Fruit fly (Drosophila melanogaster) whole organism, embryonic: ENCODE measurements around the gene AstA-R1.

Experiments
- Atf-2 ChIP-seq: fragments of 200-800 bp; sonication (Bioruptor generic); optimal IDR thresholded peaks from 2 replicates; lab custom pipeline; 2016; ENCODE audit warnings: missing biosample characterization, missing genetic modification characterization
- Bdp1 ChIP-seq: fragments of 200-800 bp; sonication (Bioruptor generic); optimal IDR thresholded peaks from 3 replicates; lab custom pipeline; 2016; ENCODE audit warnings: missing biosample characterization, missing genetic modification characterization
- CG10274 ChIP-seq: fragments of 200-800 bp; sonication (Bioruptor generic); optimal IDR thresholded peaks from 3 replicates; lab custom pipeline; 2017; ENCODE audit warnings: missing biosample characterization, mild to moderate bottlenecking, missing genetic modification characterization
- CG10565 ChIP-seq: fragments of 200-800 bp; sonication (Bioruptor generic); optimal IDR thresholded peaks from 3 replicates; lab custom pipeline; 2016; ENCODE audit warnings: missing biosample characterization, mild to moderate bottlenecking, missing genetic modification characterization
- CG11085 ChIP-seq: fragments of 200-800 bp; sonication (Bioruptor generic); IDR thresholded peaks from 2 replicates; pipeline ENCODE4 v1.3.6; 2022; ENCODE audit warnings: missing biosample characterization, missing genetic modification characterization
- CG11504 ChIP-seq: fragments of 200-800 bp; sonication (Bioruptor generic); optimal IDR thresholded peaks from 3 replicates; lab custom pipeline; 2019; ENCODE audit warnings: missing biosample characterization, mild to moderate bottlenecking, missing genetic modification characterization, moderate library complexity
- CG12299 ChIP-seq: fragments of 200-800 bp; sonication (Bioruptor generic); optimal IDR thresholded peaks from 2 replicates; lab custom pipeline; 2018; ENCODE audit warnings: missing biosample characterization, mild to moderate bottlenecking, missing genetic modification characterization
- CG13894 ChIP-seq: fragments of 200-800 bp; sonication (Bioruptor generic); optimal IDR thresholded peaks from 3 replicates; lab custom pipeline; 2018; ENCODE audit warnings: missing biosample characterization, mild to moderate bottlenecking, missing genetic modification characterization, moderate library complexity
- CG15073 ChIP-seq: fragments of 200-800 bp; sonication (Bioruptor generic); optimal IDR thresholded peaks from 2 replicates; lab custom pipeline; 2016; ENCODE audit warnings: missing biosample characterization, missing genetic modification characterization
- CG15601 ChIP-seq: fragments of 200-800 bp; sonication (Bioruptor generic); optimal IDR thresholded peaks from 3 replicates; lab custom pipeline; 2019; ENCODE audit warnings: missing biosample characterization, mild to moderate bottlenecking, missing genetic modification characterization, moderate library complexity
- CG17186 ChIP-seq: fragments of 200-800 bp; sonication (Bioruptor generic); optimal IDR thresholded peaks from 3 replicates; lab custom pipeline; 2017; ENCODE audit warnings: missing biosample characterization, missing genetic modification reagents, missing genetic modification characterization
- CG2129 ChIP-seq: fragments of 200-800 bp; sonication (Bioruptor generic); IDR thresholded peaks from 2 replicates; pipeline ENCODE4 v1.3.6; 2022; ENCODE audit warnings: missing biosample characterization, missing genetic modification characterization; ENCODE audit not compliant: partially characterized antibody
- CG30403 ChIP-seq: fragments of 200-800 bp; sonication (Bioruptor generic); optimal IDR thresholded peaks from 3 replicates; lab custom pipeline; 2016; ENCODE audit warnings: missing biosample characterization, missing genetic modification characterization
- CG31224 ChIP-seq: fragments of 200-800 bp; sonication (Bioruptor generic); IDR thresholded peaks from 2 replicates; pipeline ENCODE4 v1.3.6; 2022; ENCODE audit warnings: missing biosample characterization, missing genetic modification characterization
- CG4424 ChIP-seq: fragments of 200-800 bp; sonication (Bioruptor generic); optimal IDR thresholded peaks from 3 replicates; lab custom pipeline; 2016; ENCODE audit warnings: missing biosample characterization, missing genetic modification characterization
- CG7357 ChIP-seq: fragments of 200-800 bp; sonication (Bioruptor generic); IDR thresholded peaks from 3 replicates; pipeline ENCODE4 v1.3.6; 2022; ENCODE audit warnings: missing biosample characterization, missing genetic modification characterization
- Camta ChIP-seq: fragments of 200-800 bp; sonication (Bioruptor generic); optimal IDR thresholded peaks from 2 replicates; lab custom pipeline; 2016; ENCODE audit warnings: missing biosample characterization, missing genetic modification characterization
- CoRest ChIP-seq: fragments of 200-800 bp; sonication (Bioruptor generic); optimal IDR thresholded peaks from 3 replicates; lab custom pipeline; 2018; ENCODE audit warnings: missing biosample characterization, mild to moderate bottlenecking, missing genetic modification characterization, moderate library complexity
- Dek ChIP-seq: fragments of 200-800 bp; sonication (Bioruptor generic); optimal IDR thresholded peaks from 3 replicates; lab custom pipeline; 2019; ENCODE audit warnings: missing biosample characterization, mild to moderate bottlenecking, missing genetic modification characterization, moderate library complexity
- Drgx ChIP-seq: fragments of 200-800 bp; sonication (Bioruptor generic); IDR thresholded peaks from 2 replicates; pipeline ENCODE4 v1.3.6; 2022; ENCODE audit warnings: missing biosample characterization, missing genetic modification characterization
- Hsf ChIP-seq: fragments of 200-800 bp; sonication (Bioruptor generic); optimal IDR thresholded peaks from 3 replicates; lab custom pipeline; 2016; ENCODE audit warnings: missing biosample characterization, missing genetic modification characterization
- Mes4 ChIP-seq: fragments of 200-800 bp; sonication (Bioruptor generic); optimal IDR thresholded peaks from 2 replicates; lab custom pipeline; 2016; ENCODE audit warnings: missing biosample characterization, missing genetic modification characterization
- NFAT ChIP-seq: fragments of 200-800 bp; sonication (Bioruptor generic); IDR thresholded peaks from 2 replicates; pipeline ENCODE4 v1.3.6; 2022; ENCODE audit warnings: missing biosample characterization, missing genetic modification characterization
- Poxn ChIP-seq: fragments of 200-800 bp; sonication (Bioruptor generic); IDR thresholded peaks from 2 replicates; pipeline ENCODE4 v1.3.6; 2022; ENCODE audit warnings: missing biosample characterization, missing genetic modification characterization
- Ptx1 ChIP-seq: fragments of 200-800 bp; sonication (Bioruptor generic); IDR thresholded peaks from 2 replicates; pipeline ENCODE4 v1.3.6; 2022; ENCODE audit warnings: missing biosample characterization, missing genetic modification characterization
- Ravus ChIP-seq: fragments of 200-800 bp; sonication (Bioruptor generic); IDR thresholded peaks from 2 replicates; pipeline ENCODE4 v1.3.6; 2022; ENCODE audit warnings: missing biosample characterization, missing genetic modification characterization
- Tbp ChIP-seq: fragments of >200 bp; optimal IDR thresholded peaks from 2 replicates; lab custom pipeline; 2018; ENCODE audit warnings: missing biosample characterization, missing genetic modification characterization
- bigmax ChIP-seq: fragments of 200-800 bp; sonication (Bioruptor generic); optimal IDR thresholded peaks from 2 replicates; lab custom pipeline; 2018; ENCODE audit warnings: missing biosample characterization, mild to moderate bottlenecking, missing genetic modification characterization
- chif ChIP-seq, 2 experiments: fragments of 200-800 bp; sonication (Bioruptor generic); optimal IDR thresholded peaks; 3 replicates each; lab custom pipeline; 2016; ENCODE audit warnings: missing biosample characterization in 2 of 2, missing genetic modification characterization in 2 of 2
- chn ChIP-seq: fragments of 200-800 bp; sonication (Bioruptor generic); optimal IDR thresholded peaks from 2 replicates; lab custom pipeline; 2016; ENCODE audit warnings: missing biosample characterization, missing genetic modification characterization
- fd96Cb ChIP-seq: fragments of 200-800 bp; sonication (Bioruptor generic); optimal IDR thresholded peaks from 2 replicates; lab custom pipeline; 2018; ENCODE audit warnings: missing biosample characterization, mild to moderate bottlenecking, missing genetic modification characterization, moderate library complexity
- gt ChIP-seq: fragments of 200-800 bp; sonication (Bioruptor generic); IDR thresholded peaks from 2 replicates; pipeline ENCODE4 v1.3.6; 2022; ENCODE audit warnings: missing biosample characterization, missing genetic modification characterization
- lmd ChIP-seq: fragments of 200-800 bp; sonication (Bioruptor generic); IDR thresholded peaks from 2 replicates; pipeline ENCODE4 v1.3.6; 2022; ENCODE audit warnings: missing biosample characterization, missing genetic modification characterization
- mld ChIP-seq: fragments of 200-800 bp; sonication (Bioruptor generic); IDR thresholded peaks from 3 replicates; pipeline ENCODE4 v1.3.6; 2022; ENCODE audit warnings: missing biosample characterization, missing genetic modification characterization; ENCODE audit not compliant: partially characterized antibody
- oc ChIP-seq: fragments of 200-800 bp; sonication (Bioruptor generic); optimal IDR thresholded peaks from 2 replicates; lab custom pipeline; 2018; ENCODE audit warnings: missing biosample characterization, mild to moderate bottlenecking, missing genetic modification characterization, moderate library complexity
- org-1 ChIP-seq: fragments of 200-800 bp; sonication (Bioruptor generic); optimal IDR thresholded peaks from 2 replicates; lab custom pipeline; 2017; ENCODE audit warnings: missing biosample characterization, missing genetic modification characterization
- pb ChIP-seq: fragments of 200-800 bp; sonication (Bioruptor generic); optimal IDR thresholded peaks from 3 replicates; lab custom pipeline; 2016; ENCODE audit warnings: missing biosample characterization, missing genetic modification characterization
- phol ChIP-seq: fragments of 200-800 bp; sonication (Bioruptor generic); optimal IDR thresholded peaks from 3 replicates; lab custom pipeline; 2018; ENCODE audit warnings: missing biosample characterization, mild to moderate bottlenecking, missing genetic modification characterization, moderate library complexity
- pros ChIP-seq: fragments of 200-800 bp; sonication (Bioruptor generic); optimal IDR thresholded peaks from 3 replicates; lab custom pipeline; 2019; ENCODE audit warnings: missing biosample characterization, mild to moderate bottlenecking, missing genetic modification characterization, moderate library complexity
- ro ChIP-seq: fragments of 200-800 bp; sonication (Bioruptor generic); IDR thresholded peaks from 2 replicates; pipeline ENCODE4 v1.3.6; 2022; ENCODE audit warnings: missing biosample characterization, missing genetic modification characterization
- row ChIP-seq: fragments of 200-800 bp; sonication (Bioruptor generic); IDR thresholded peaks from 3 replicates; pipeline ENCODE4 v1.3.6; 2022; ENCODE audit warnings: missing biosample characterization, missing genetic modification characterization
- salm ChIP-seq: fragments of 200-800 bp; sonication (Bioruptor generic); optimal IDR thresholded peaks from 2 replicates; lab custom pipeline; 2018; ENCODE audit warnings: missing biosample characterization, mild to moderate bottlenecking, missing genetic modification characterization
- sens-2 ChIP-seq: fragments of 200-800 bp; sonication (Bioruptor generic); IDR thresholded peaks from 2 replicates; pipeline ENCODE4 v1.3.6; 2022; ENCODE audit warnings: missing biosample characterization, missing genetic modification characterization
- sim ChIP-seq: fragments of 200-800 bp; sonication (Bioruptor generic); IDR thresholded peaks from 2 replicates; pipeline ENCODE4 v1.3.6; 2022; ENCODE audit warnings: missing biosample characterization, missing genetic modification characterization
- so ChIP-seq: fragments of 200-800 bp; sonication (Bioruptor generic); IDR thresholded peaks from 3 replicates; pipeline ENCODE4 v1.3.6; 2022; ENCODE audit warnings: missing biosample characterization, missing genetic modification characterization
- ssp ChIP-seq: fragments of 200-800 bp; sonication (Bioruptor generic); IDR thresholded peaks from 2 replicates; pipeline ENCODE4 v1.3.6; 2022; ENCODE audit warnings: missing biosample characterization, missing genetic modification characterization
- sug ChIP-seq: fragments of 200-800 bp; optimal IDR thresholded peaks from 2 replicates; lab custom pipeline; 2019; ENCODE audit warnings: missing biosample characterization, mild to moderate bottlenecking, missing genetic modification characterization, moderate library complexity
- tll ChIP-seq, 2 experiments: fragments of 200-800 bp in 1 of 2; fragments of >200 bp in 1 of 2; sonication (Bioruptor generic) in 1 of 2; optimal IDR thresholded peaks; 2 replicates each; lab custom pipeline; 2017 to 2019; ENCODE audit warnings: missing biosample characterization in 2 of 2, missing genetic modification characterization in 2 of 2, mild to moderate bottlenecking in 1 of 2, moderate library complexity in 1 of 2
- tup ChIP-seq: fragments of 200-800 bp; sonication (Bioruptor generic); optimal IDR thresholded peaks from 2 replicates; lab custom pipeline; 2016; ENCODE audit warnings: missing biosample characterization, mild to moderate bottlenecking, missing genetic modification characterization, moderate library complexity
- vnd ChIP-seq: fragments of 200-800 bp; sonication (Bioruptor generic); IDR thresholded peaks from 3 replicates; pipeline ENCODE4 v1.3.6; 2022; ENCODE audit warnings: missing biosample characterization, missing genetic modification characterization; ENCODE audit not compliant: partially characterized antibody
- wek ChIP-seq: fragments of 200-800 bp; sonication (Bioruptor generic); optimal IDR thresholded peaks from 3 replicates; lab custom pipeline; 2018; ENCODE audit warnings: missing biosample characterization, mild to moderate bottlenecking, missing genetic modification characterization, moderate library complexity
- zf30C ChIP-seq: fragments of 200-800 bp; sonication (Bioruptor generic); optimal IDR thresholded peaks from 3 replicates; lab custom pipeline; 2018; ENCODE audit warnings: missing biosample characterization, mild to moderate bottlenecking, missing genetic modification characterization

Gene AstA-R1

DNA sequence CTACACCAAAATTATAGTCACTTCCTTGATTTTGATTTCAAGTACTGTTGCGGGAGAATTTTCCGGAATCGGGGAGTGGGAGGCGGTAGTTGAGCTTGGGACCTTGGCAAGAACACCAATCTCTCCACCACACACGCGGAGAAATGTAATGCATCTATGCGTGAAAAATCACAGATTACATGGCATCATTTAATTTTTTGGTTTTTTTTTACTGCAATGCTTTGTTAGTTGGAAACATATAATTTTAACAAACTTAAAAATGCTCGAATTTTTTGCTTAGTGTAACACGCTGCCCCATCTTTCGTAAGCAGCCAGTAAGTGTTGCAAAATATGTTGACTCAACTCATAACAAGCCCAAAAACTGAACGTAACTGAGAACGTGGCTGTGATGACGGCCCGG is 25.8 kb upstream of the AstA-R1 start (continued):
- TF ChIP-seq mld (GFP tag; lab: Robert Waterston, UW) = no peak
- peak; percentile 41; the same call in 1 of the 2 replicates for TF ChIP-seq lmd (GFP tag; lab: Robert Waterston, UW)
- no peak for TF ChIP-seq sens-2
- TF ChIP-seq tll (GFP tag; optimal IDR thresholded peaks at IDR 0.05; lab: Kevin White, UChicago) = no peak
- TF ChIP-seq tup (GFP tag; lab: Kevin White, UChicago) = no peak
- TF ChIP-seq zf30C = no peak
- TF ChIP-seq pros (GFP tag; lab: Kevin White, UChicago) = no peak
- peak; percentile 19 for TF ChIP-seq CG30403
- no peak for TF ChIP-seq vnd (GFP tag; lab: Robert Waterston, UW)
- TF ChIP-seq gt = no peak
- TF ChIP-seq CG10565 = no peak
- peak; percentile 3 for TF ChIP-seq phol (tag; lab: Kevin White, UChicago)
- TF ChIP-seq CG13894 = no peak
- TF ChIP-seq Ptx1 (GFP tag; lab: Robert Waterston, UW) = peak; percentile 20; the same call in 1 of the 2 replicates
- no peak for TF ChIP-seq CG31224 (GFP tag; lab: Robert Waterston, UW)
- TF ChIP-seq CG11085 (GFP tag; lab: Robert Waterston, UW) = no peak
- TF ChIP-seq CoRest (tag; lab: Kevin White, UChicago) = no peak
- no peak for TF ChIP-seq wek (GFP tag; lab: Kevin White, UChicago)
- TF ChIP-seq CG11504 (tag; lab: Kevin White, UChicago) = peak; percentile 53
- TF ChIP-seq row (GFP tag; lab: Robert Waterston, UW) = peak; percentile 59; the same call in 2 of the 3 replicates
- TF ChIP-seq Tbp (GFP tag; lab: Kevin White, UChicago) = no peak
- peak; percentile 11 for TF ChIP-seq fd96Cb (tag; lab: Kevin White, UChicago)
- TF ChIP-seq org-1 (GFP tag; lab: Kevin White, UChicago) = peak; percentile 7
- no peak for TF ChIP-seq CG2129 (GFP tag; lab: Robert Waterston, UW)
- no peak for TF ChIP-seq CG15073
- no peak for TF ChIP-seq Poxn
- TF ChIP-seq Camta (GFP tag; lab: Kevin White, UChicago) = no peak
- TF ChIP-seq chif (GFP tag; optimal IDR thresholded peaks at IDR 0.05; lab: Kevin White, UChicago) = no peak
- TF ChIP-seq ssp (GFP tag; lab: Robert Waterston, UW) = no peak
- no peak for TF ChIP-seq CG17186 (GFP tag; lab: Kevin White, UChicago)
- TF ChIP-seq oc (tag; lab: Kevin White, UChicago) = no peak
- no peak for TF ChIP-seq salm (tag; lab: Kevin White, UChicago)
- no peak for TF ChIP-seq Atf-2 (GFP tag; lab: Kevin White, UChicago)
- no peak for TF ChIP-seq pb
- no peak for TF ChIP-seq bigmax (GFP tag; lab: Kevin White, UChicago)
- TF ChIP-seq CG4424 (GFP tag; lab: Kevin White, UChicago) = no peak
- peak; percentile 9 for TF ChIP-seq chn (GFP tag; lab: Kevin White, UChicago)
- TF ChIP-seq ro (GFP tag; lab: Robert Waterston, UW) = no peak
- no peak for TF ChIP-seq sug (tag; lab: Kevin White, UChicago)
- TF ChIP-seq CG12299 (tag; lab: Kevin White, UChicago) = no peak
- TF ChIP-seq so (GFP tag; lab: Robert Waterston, UW) = no peak
- TF ChIP-seq CG7357 = no peak
- no peak for TF ChIP-seq CG10274 (GFP tag; lab: Kevin White, UChicago)
- no peak for TF ChIP-seq Drgx (GFP tag; lab: Robert Waterston, UW)
- TF ChIP-seq Mes4 (GFP tag; lab: Kevin White, UChicago) = no peak
- no peak for TF ChIP-seq Dek (tag; lab: Kevin White, UChicago)
- no peak for TF ChIP-seq NFAT (GFP tag; lab: Robert Waterston, UW)
- TF ChIP-seq Hsf (GFP tag; lab: Kevin White, UChicago) = no peak
- no peak for TF ChIP-seq Ravus (GFP tag; lab: Robert Waterston, UW)
- no peak for TF ChIP-seq CG15601 (tag; lab: Kevin White, UChicago)
- no peak for TF ChIP-seq sim (GFP tag; lab: Robert Waterston, UW)
- TF ChIP-seq Bdp1 (GFP tag; lab: Kevin White, UChicago) = no peak
